Worm (Caenorhabditis elegans): ENCODE measurements around the gene B0294.3.

ce11 chrX:1913257-1913656 lies 21.3 kb downstream of the B0294.3 start, which contains the start of gene ZC53.1:
- no peak for TF ChIP-seq nfya-1 (tag; optimal IDR thresholded peaks at IDR 0.05; ENCODE audit: insufficient read depth)
- no peak for TF ChIP-seq unc-62 (GFP tag; optimal IDR thresholded peaks at IDR 0.05)
- TF ChIP-seq ztf-4 (tag; optimal IDR thresholded peaks at IDR 0.05): no peak
- no peak for TF ChIP-seq egl-27 (tag; optimal IDR thresholded peaks at IDR 0.05)
- TF ChIP-seq nhr-12 (tag; optimal IDR thresholded peaks at IDR 0.05): no peak
- TF ChIP-seq snpc-4 (tag; optimal IDR thresholded peaks at IDR 0.05): no peak
- TF ChIP-seq nhr-77 (tag; optimal IDR thresholded peaks at IDR 0.05): no peak
- TF ChIP-seq fkh-10 (GFP tag; optimal IDR thresholded peaks at IDR 0.05): no peak
- no peak for TF ChIP-seq nhr-25 (tag; optimal IDR thresholded peaks at IDR 0.05)
- TF ChIP-seq elt-2 (tag; optimal IDR thresholded peaks at IDR 0.05): no peak
- TF ChIP-seq nhr-11 (tag; optimal IDR thresholded peaks at IDR 0.05): no peak
- no peak for TF ChIP-seq ceh-28 (tag; optimal IDR thresholded peaks at IDR 0.05)
- no peak for TF ChIP-seq nhr-28 (tag; optimal IDR thresholded peaks at IDR 0.05)
- no peak for TF ChIP-seq R02D3.7 (tag; optimal IDR thresholded peaks at IDR 0.05)
